Worm (Caenorhabditis elegans): ENCODE data around the gene T06D4.2.

ce11 chrII:3429400-3429799 lies 43.7 kb upstream of the T06D4.2 start, which contains the start of gene C16C8.18:
- TF ChIP-seq snpc-4 (tag; optimal IDR thresholded peaks at IDR 0.05): no peak
- TF ChIP-seq nhr-10 (tag; optimal IDR thresholded peaks at IDR 0.05): no peak
- no peak for TF ChIP-seq lir-3 (tag; optimal IDR thresholded peaks at IDR 0.05)
- no peak for TF ChIP-seq mdl-1 (tag; optimal IDR thresholded peaks at IDR 0.05)
- no peak for TF ChIP-seq nhr-102 (tag; optimal IDR thresholded peaks at IDR 0.05)
- no peak for TF ChIP-seq lin-13 (GFP tag; optimal IDR thresholded peaks at IDR 0.05)
- TF ChIP-seq pha-4 (GFP tag; IDR thresholded peaks at IDR 0.05): no peak
- TF ChIP-seq pha-4 (tag; optimal IDR thresholded peaks at IDR 0.05): no peak
- TF ChIP-seq daf-16 (GFP tag; optimal IDR thresholded peaks at IDR 0.05): no peak
- TF ChIP-seq daf-16 (tag; optimal IDR thresholded peaks at IDR 0.05): no peak
- TF ChIP-seq jun-1 (tag; optimal IDR thresholded peaks at IDR 0.05): no peak
- TF ChIP-seq zag-1 (tag; optimal IDR thresholded peaks at IDR 0.05): no peak

Data from whole organism, L4 larva.